Fruit fly (Drosophila melanogaster): Measurements from ENCODE around the gene Tpi.

Gene Tpi

dm6 chr3R:30101389-30101935 lies 32.9 kb downstream of the Tpi start:
- TF ChIP-seq EcR (GFP tag; optimal IDR thresholded peaks at IDR 0.05) (peak; percentile 12), CG8159 (tag; optimal IDR thresholded peaks at IDR 0.05) (peak; percentile 39), CG15710 (tag; optimal IDR thresholded peaks at IDR 0.05) (peak; percentile 46), fd96Ca (GFP tag; IDR thresholded peaks at IDR 0.05) (no peak), Snoo (tag; optimal IDR thresholded peaks at IDR 0.05) (no peak), CG8301 (tag; optimal IDR thresholded peaks at IDR 0.05) (peak; percentile 17), CG9948 (tag; optimal IDR thresholded peaks at IDR 0.05) (peak; percentile 34), CG14655 (GFP tag; optimal IDR thresholded peaks at IDR 0.05) (peak; percentile 7), CG34367 (tag; optimal IDR thresholded peaks at IDR 0.05) (peak; percentile 48), Pif1B (GFP tag; optimal IDR thresholded peaks at IDR 0.05) (no peak), CG12605 (GFP tag; IDR thresholded peaks at IDR 0.05) (peak; percentile 58; the same call in 1 of the 2 replicates), rn (GFP tag; IDR thresholded peaks at IDR 0.05) (0 out of 2 replicates have a peak, but pooled peaks have one; percentile 25), gl (tag; optimal IDR thresholded peaks at IDR 0.05) (no peak), CG13204 (GFP tag; optimal IDR thresholded peaks at IDR 0.05) (no peak), CG32121 (GFP tag; IDR thresholded peaks at IDR 0.05) (peak; percentile 36; the same call in 1 of the 2 replicates), Pif1A (GFP tag; optimal IDR thresholded peaks at IDR 0.05) (no peak), CG4496 (GFP tag; IDR thresholded peaks at IDR 0.05) (peak; percentile 72), CG17806 (tag; optimal IDR thresholded peaks at IDR 0.05) (peak; percentile 27), CG10348 (GFP tag; IDR thresholded peaks at IDR 0.05) (no peak), D1 (tag; optimal IDR thresholded peaks at IDR 0.05) (no peak), Ets98B (GFP tag; IDR thresholded peaks at IDR 0.05) (peak; percentile 47)

- TF ChIP-seq CG34367 (tag; optimal IDR thresholded peaks at IDR 0.05) (peak; percentile 35), Pif1A (GFP tag; optimal IDR thresholded peaks at IDR 0.05) (peak; percentile 14), D1 (tag; optimal IDR thresholded peaks at IDR 0.05) (peak; percentile 5), CG14655 (GFP tag; optimal IDR thresholded peaks at IDR 0.05) (peak; percentile 46), CG15710 (tag; optimal IDR thresholded peaks at IDR 0.05) (peak; percentile 64), CG8301 (tag; optimal IDR thresholded peaks at IDR 0.05) (peak; percentile 18), fd96Ca (GFP tag; IDR thresholded peaks at IDR 0.05) (no peak), CG9948 (tag; optimal IDR thresholded peaks at IDR 0.05) (peak; percentile 32), rn (GFP tag; IDR thresholded peaks at IDR 0.05) (no peak), CG8159 (tag; optimal IDR thresholded peaks at IDR 0.05) (peak; percentile 55), CG10348 (GFP tag; IDR thresholded peaks at IDR 0.05) (no peak), EcR (GFP tag; optimal IDR thresholded peaks at IDR 0.05) (no peak), CG17806 (tag; optimal IDR thresholded peaks at IDR 0.05) (peak; percentile 14), gl (tag; optimal IDR thresholded peaks at IDR 0.05) (no peak)
Observed at dm6 chr3R:30100976-30101332, 33.4 kb downstream of the Tpi start.

- peak; percentile 2 for TF ChIP-seq gl (tag; optimal IDR thresholded peaks at IDR 0.05)
- peak; percentile 9; the same call in 1 of the 3 replicates for TF ChIP-seq CG4496 (GFP tag; IDR thresholded peaks at IDR 0.05)
- peak; percentile 36 for TF ChIP-seq CG13204 (GFP tag; optimal IDR thresholded peaks at IDR 0.05)
- TF ChIP-seq rn (GFP tag; IDR thresholded peaks at IDR 0.05), result 0 out of 2 replicates have a peak, but pooled peaks have one; percentile 30
- TF ChIP-seq fd96Ca (GFP tag; IDR thresholded peaks at IDR 0.05), result peak; percentile 26; the same call in 1 of the 3 replicates
- TF ChIP-seq Snoo (tag; optimal IDR thresholded peaks at IDR 0.05), result no peak
- no peak for TF ChIP-seq CG15710 (tag; optimal IDR thresholded peaks at IDR 0.05)
- TF ChIP-seq CG17806 (tag; optimal IDR thresholded peaks at IDR 0.05), result no peak
- peak; percentile 12; the same call in 1 of the 2 replicates for TF ChIP-seq CG32121 (GFP tag; IDR thresholded peaks at IDR 0.05)
- TF ChIP-seq EcR (GFP tag; optimal IDR thresholded peaks at IDR 0.05), result peak; percentile 52
Observed at dm6 chr3R:30100325-30100975, 33.9 kb downstream of the Tpi start.

- no peak for TF ChIP-seq CG10348 (GFP tag; IDR thresholded peaks at IDR 0.05)
- TF ChIP-seq CG4496 (GFP tag; IDR thresholded peaks at IDR 0.05), result peak; percentile 89
- TF ChIP-seq fd96Ca (GFP tag; IDR thresholded peaks at IDR 0.05), result peak; percentile 71
- peak; percentile 44 for TF ChIP-seq Pif1B (GFP tag; optimal IDR thresholded peaks at IDR 0.05)
- TF ChIP-seq Ets98B (GFP tag; IDR thresholded peaks at IDR 0.05), result peak; percentile 82; the same call in 1 of the 2 replicates
- TF ChIP-seq CG32121 (GFP tag; IDR thresholded peaks at IDR 0.05), result peak; percentile 50; the same call in 1 of the 2 replicates
- peak; percentile 17 for TF ChIP-seq EcR (GFP tag; optimal IDR thresholded peaks at IDR 0.05)
- no peak for TF ChIP-seq CG8301 (tag; optimal IDR thresholded peaks at IDR 0.05)
- TF ChIP-seq CG15710 (tag; optimal IDR thresholded peaks at IDR 0.05), result no peak
- TF ChIP-seq CG13204 (GFP tag; optimal IDR thresholded peaks at IDR 0.05), result peak; percentile 47
- TF ChIP-seq CG12605 (GFP tag; IDR thresholded peaks at IDR 0.05), result peak; percentile 78
- peak; percentile 47 for TF ChIP-seq Snoo (tag; optimal IDR thresholded peaks at IDR 0.05)
Observed at dm6 chr3R:30099341-30099871, 35.0 kb downstream of the Tpi start.

dm6 chr3R:30098229-30098628 lies 36.2 kb downstream of the Tpi start:
- TF ChIP-seq Pif1B (GFP tag; optimal IDR thresholded peaks at IDR 0.05) (no peak), CG4496 (GFP tag; IDR thresholded peaks at IDR 0.05) (no peak), rn (GFP tag; IDR thresholded peaks at IDR 0.05) (no peak), CG10348 (GFP tag; IDR thresholded peaks at IDR 0.05) (no peak), Snoo (tag; optimal IDR thresholded peaks at IDR 0.05) (no peak), EcR (GFP tag; optimal IDR thresholded peaks at IDR 0.05) (no peak), CG32121 (GFP tag; IDR thresholded peaks at IDR 0.05) (no peak), CG13204 (GFP tag; optimal IDR thresholded peaks at IDR 0.05) (no peak), CG9948 (tag; optimal IDR thresholded peaks at IDR 0.05) (no peak), gl (tag; optimal IDR thresholded peaks at IDR 0.05) (no peak), CG14655 (GFP tag; optimal IDR thresholded peaks at IDR 0.05) (no peak), D1 (tag; optimal IDR thresholded peaks at IDR 0.05) (no peak), CG8159 (tag; optimal IDR thresholded peaks at IDR 0.05) (no peak), Ets98B (GFP tag; IDR thresholded peaks at IDR 0.05) (no peak), Pif1A (GFP tag; optimal IDR thresholded peaks at IDR 0.05) (no peak), CG17806 (tag; optimal IDR thresholded peaks at IDR 0.05) (no peak), CG8301 (tag; optimal IDR thresholded peaks at IDR 0.05) (no peak), fd96Ca (GFP tag; IDR thresholded peaks at IDR 0.05) (no peak), CG12605 (GFP tag; IDR thresholded peaks at IDR 0.05) (no peak)
